Worm (Caenorhabditis elegans): Measurements from ENCODE around the gene C39E9.7.

ce11 chrIV:13082106-13082505 is 5.6 kb upstream of the C39E9.7 start:
- no peak for TF ChIP-seq fkh-10 (GFP tag; optimal IDR thresholded peaks at IDR 0.05)
- no peak for TF ChIP-seq Y105C5A.15 (GFP tag; IDR thresholded peaks at IDR 0.05)
- no peak for TF ChIP-seq ceh-44 (GFP tag; IDR thresholded peaks at IDR 0.05)
- no peak for TF ChIP-seq mep-1 (tag; optimal IDR thresholded peaks at IDR 0.05)
- no peak for TF ChIP-seq aly-2 (tag; optimal IDR thresholded peaks at IDR 0.05)
- TF ChIP-seq egl-27 (tag; optimal IDR thresholded peaks at IDR 0.05), result no peak
- no peak for TF ChIP-seq mdl-1 (tag; optimal IDR thresholded peaks at IDR 0.05)
- TF ChIP-seq F37D6.2 (tag; optimal IDR thresholded peaks at IDR 0.05), result no peak
- no peak for TF ChIP-seq ZK546.5 (tag; optimal IDR thresholded peaks at IDR 0.05)
- no peak for TF ChIP-seq dmd-8 (GFP tag; IDR thresholded peaks at IDR 0.05)
- TF ChIP-seq nhr-76 (tag; optimal IDR thresholded peaks at IDR 0.05), result no peak
- TF ChIP-seq daf-19 (GFP tag; conservative IDR thresholded peaks at IDR 0.05), result no peak
- no peak for TF ChIP-seq spr-1 (tag; optimal IDR thresholded peaks at IDR 0.05)

All from whole organism, L4 larva.